Worm (Caenorhabditis elegans) whole organism, L3 larva: ENCODE measurements around the gene tank-1.

Source experiments
- R02D3.7 ChIP-seq: fragments of 150-350 bp; optimal IDR thresholded peaks from 2 replicates; lab custom pipeline; 2014; ENCODE audit warnings: missing biosample characterization, missing genetic modification characterization
- ZK546.5 ChIP-seq: sonication (generic microtip); optimal IDR thresholded peaks from 2 replicates; lab custom pipeline; 2017; ENCODE audit warnings: missing biosample characterization, missing genetic modification characterization
- aly-2 ChIP-seq: fragments of 150-350 bp; optimal IDR thresholded peaks from 2 replicates; lab custom pipeline; 2014; ENCODE audit warnings: missing biosample characterization, missing genetic modification characterization
- ceh-16 ChIP-seq: sonication (generic microtip); optimal IDR thresholded peaks from 2 replicates; lab custom pipeline; 2017; ENCODE audit warnings: missing biosample characterization, missing genetic modification characterization
- ceh-28 ChIP-seq: fragments of 150-350 bp; optimal IDR thresholded peaks from 2 replicates; lab custom pipeline; 2014; ENCODE audit warnings: missing biosample characterization, missing genetic modification reagents, missing genetic modification characterization
- ceh-82 ChIP-seq: fragments of 150-350 bp; optimal IDR thresholded peaks from 2 replicates; lab custom pipeline; 2014; ENCODE audit warnings: missing biosample characterization, missing genetic modification characterization
- ceh-9 ChIP-seq: sonication (generic microtip); optimal IDR thresholded peaks from 2 replicates; lab custom pipeline; 2018; ENCODE audit warnings: missing biosample characterization, missing genetic modification characterization
- daf-12 ChIP-seq: fragments of 150-350 bp; optimal IDR thresholded peaks from 2 replicates; lab custom pipeline; 2014; ENCODE audit warnings: missing biosample characterization, missing genetic modification reagents, missing genetic modification characterization
- egl-27 ChIP-seq: sonication (generic microtip); optimal IDR thresholded peaks from 4 replicates; lab custom pipeline; 2017; ENCODE audit warnings: missing biosample characterization, missing genetic modification reagents, missing genetic modification characterization
- egl-5 ChIP-seq: fragments of 150-350 bp; optimal IDR thresholded peaks from 2 replicates; lab custom pipeline; 2017; ENCODE audit warnings: missing biosample characterization, missing genetic modification reagents, missing genetic modification characterization, inconsistent platforms
- elt-2 ChIP-seq: sonication (generic microtip); optimal IDR thresholded peaks from 2 replicates; lab custom pipeline; 2016; ENCODE audit warnings: missing genetic modification reagents, mild to moderate bottlenecking, missing genetic modification characterization, missing compliant biosample characterization
- elt-3 ChIP-seq, 3 experiments: fragments of 150-350 bp in 1 of 3; sonication (generic microtip) in 2 of 3; optimal IDR thresholded peaks; 2 replicates in 2 of 3; 4 replicates in 1 of 3; lab custom pipeline; 2014 to 2017; ENCODE audit warnings: missing biosample characterization in 3 of 3, missing genetic modification characterization in 3 of 3
- eor-1 ChIP-seq, 2 experiments: fragments of 150-350 bp; optimal IDR thresholded peaks; 2 replicates each; lab custom pipeline; 2014 to 2018; ENCODE audit warnings: missing biosample characterization in 2 of 2, missing genetic modification characterization in 2 of 2
- fkh-2 ChIP-seq: fragments of 150-350 bp; optimal IDR thresholded peaks from 2 replicates; lab custom pipeline; 2014; ENCODE audit warnings: missing biosample characterization, missing genetic modification reagents, missing genetic modification characterization
- fos-1 ChIP-seq: fragments of 150-350 bp; optimal IDR thresholded peaks from 2 replicates; lab custom pipeline; 2014; ENCODE audit warnings: missing biosample characterization, missing genetic modification characterization
- hmg-11 ChIP-seq: sonication (generic microtip); optimal IDR thresholded peaks from 2 replicates; lab custom pipeline; 2016; ENCODE audit warnings: missing genetic modification characterization, missing compliant biosample characterization
- jun-1 ChIP-seq: fragments of 150-350 bp; optimal IDR thresholded peaks from 2 replicates; lab custom pipeline; 2014; ENCODE audit warnings: missing biosample characterization, missing genetic modification reagents, missing genetic modification characterization
- lin-39 ChIP-seq: fragments of 150-350 bp; optimal IDR thresholded peaks from 2 replicates; lab custom pipeline; 2018; ENCODE audit warnings: missing biosample characterization, missing genetic modification reagents, missing genetic modification characterization
- lsy-12 ChIP-seq: sonication (generic microtip); optimal IDR thresholded peaks from 2 replicates; lab custom pipeline; 2016; ENCODE audit warnings: mild to moderate bottlenecking, missing genetic modification characterization, missing compliant biosample characterization
- mdl-1 ChIP-seq: fragments of 150-350 bp; optimal IDR thresholded peaks from 2 replicates; lab custom pipeline; 2014; ENCODE audit warnings: missing biosample characterization, missing genetic modification characterization
- mml-1 ChIP-seq: fragments of 150-350 bp; sonication (generic microtip); optimal IDR thresholded peaks from 3 replicates; lab custom pipeline; 2014; ENCODE audit warnings: missing biosample characterization, missing genetic modification characterization
- nhr-11 ChIP-seq: fragments of 150-350 bp; optimal IDR thresholded peaks from 2 replicates; lab custom pipeline; 2014; ENCODE audit warnings: missing biosample characterization, missing genetic modification characterization
- nhr-23 ChIP-seq: fragments of 150-350 bp; optimal IDR thresholded peaks from 2 replicates; lab custom pipeline; 2014; ENCODE audit warnings: missing biosample characterization, missing genetic modification reagents, missing genetic modification characterization
- nhr-237 ChIP-seq: fragments of 150-350 bp; optimal IDR thresholded peaks from 2 replicates; lab custom pipeline; 2014; ENCODE audit warnings: missing biosample characterization, missing genetic modification characterization
- nhr-25 ChIP-seq: sonication (generic microtip); optimal IDR thresholded peaks from 2 replicates; lab custom pipeline; 2017; ENCODE audit warnings: missing biosample characterization, missing genetic modification characterization
- nhr-28 ChIP-seq: fragments of 150-350 bp; optimal IDR thresholded peaks from 2 replicates; lab custom pipeline; 2014; ENCODE audit warnings: missing biosample characterization, missing genetic modification characterization
- nhr-43 ChIP-seq: sonication (generic microtip); optimal IDR thresholded peaks from 2 replicates; lab custom pipeline; 2016; ENCODE audit warnings: mild to moderate bottlenecking, missing genetic modification characterization, missing compliant biosample characterization; ENCODE audit not compliant: poor library complexity, severe bottlenecking
- nhr-67 ChIP-seq: fragments of 150-350 bp; optimal IDR thresholded peaks from 2 replicates; lab custom pipeline; 2014; ENCODE audit warnings: missing biosample characterization, missing genetic modification characterization
- nhr-76 ChIP-seq: fragments of 150-350 bp; sonication (generic microtip); optimal IDR thresholded peaks from 5 replicates; lab custom pipeline; 2014; ENCODE audit warnings: missing biosample characterization, missing genetic modification characterization
- nhr-77 ChIP-seq: fragments of 150-350 bp; optimal IDR thresholded peaks from 2 replicates; lab custom pipeline; 2014; ENCODE audit warnings: missing biosample characterization, missing genetic modification characterization
- sea-2 ChIP-seq: fragments of 150-350 bp; sonication (generic microtip); optimal IDR thresholded peaks from 4 replicates; lab custom pipeline; 2014; ENCODE audit warnings: missing biosample characterization, missing genetic modification reagents, missing genetic modification characterization
- skn-1 ChIP-seq: fragments of 150-350 bp; optimal IDR thresholded peaks from 2 replicates; lab custom pipeline; 2014; ENCODE audit warnings: missing biosample characterization, missing genetic modification characterization
- unc-39 ChIP-seq: sonication (generic microtip); optimal IDR thresholded peaks from 4 replicates; lab custom pipeline; 2017; ENCODE audit warnings: missing biosample characterization, missing genetic modification characterization
- unc-62 ChIP-seq: fragments of 150-350 bp; sonication (generic microtip); optimal IDR thresholded peaks from 4 replicates; lab custom pipeline; 2014; ENCODE audit warnings: missing biosample characterization, missing genetic modification reagents, missing genetic modification characterization
- zag-1 ChIP-seq: fragments of 150-350 bp; optimal IDR thresholded peaks from 2 replicates; lab custom pipeline; 2014; ENCODE audit warnings: missing biosample characterization, missing genetic modification characterization
- ztf-4 ChIP-seq: fragments of 150-350 bp; optimal IDR thresholded peaks from 2 replicates; lab custom pipeline; 2014; ENCODE audit warnings: missing biosample characterization, missing genetic modification characterization

Gene tank-1

DNA sequence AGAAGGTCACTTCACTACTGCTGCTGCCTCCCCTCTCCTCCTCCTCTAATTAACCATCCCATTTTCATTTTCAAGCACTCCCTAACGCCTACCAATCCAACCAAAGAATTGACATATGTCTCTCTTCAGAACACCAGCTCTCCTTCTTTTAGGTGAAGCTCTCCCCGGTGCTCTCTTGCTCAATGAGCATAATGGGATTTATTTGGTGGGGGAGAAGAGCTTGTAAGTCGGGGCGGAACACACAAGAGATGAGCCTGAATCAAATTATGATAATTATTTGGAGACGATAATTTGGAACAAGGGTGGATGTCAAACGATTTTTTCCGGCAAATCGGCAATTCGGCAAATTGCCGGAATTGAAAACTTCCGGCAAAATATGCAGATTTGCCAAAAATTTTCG lies 32.7 kb downstream of the tank-1 start:
- TF ChIP-seq daf-12 (tag; lab: Kevin White, UChicago) (no peak), nhr-23 (no peak), nhr-67 (tag; lab: Kevin White, UChicago) (no peak), nhr-11 (tag; lab: Kevin White, UChicago) (no peak), sea-2 (GFP tag; lab: Kevin White, UChicago) (no peak), aly-2 (tag; lab: Kevin White, UChicago) (no peak), elt-2 (no peak), ceh-28 (tag; lab: Kevin White, UChicago) (no peak), nhr-237 (tag; lab: Kevin White, UChicago) (no peak), ceh-9 (tag; lab: Kevin White, UChicago) (no peak), skn-1 (no peak), jun-1 (tag; lab: Kevin White, UChicago) (no peak), lin-39 (tag; lab: Kevin White, UChicago) (no peak), ceh-16 (no peak), nhr-77 (tag; lab: Kevin White, UChicago) (no peak)

- TF ChIP-seq ztf-4 (tag; lab: Kevin White, UChicago) = no peak
- TF ChIP-seq fkh-2 = no peak
- TF ChIP-seq hmg-11 (tag; lab: Kevin White, UChicago) = no peak
- no peak for TF ChIP-seq mml-1
- TF ChIP-seq R02D3.7 (tag; lab: Kevin White, UChicago) = no peak
- TF ChIP-seq, all 47 proteins: peak for 0
These were observed 41.3 kb downstream of the tank-1 start for ce11 chrV:1244021-1244708.

- TF ChIP-seq nhr-43 (tag; lab: Kevin White, UChicago) (no peak), elt-2 (no peak), lin-39 (tag; lab: Kevin White, UChicago) (no peak), elt-3 (tag; optimal IDR thresholded peaks at IDR 0.05; lab: Kevin White, UChicago) (no peak), nhr-76 (tag; lab: Kevin White, UChicago) (no peak), mdl-1 (tag; lab: Kevin White, UChicago) (no peak), hmg-11 (tag; lab: Kevin White, UChicago) (no peak), lsy-12 (tag; lab: Kevin White, UChicago) (no peak), ceh-82 (tag; lab: Kevin White, UChicago) (no peak), fos-1 (tag; lab: Kevin White, UChicago) (no peak), ceh-9 (tag; lab: Kevin White, UChicago) (no peak), nhr-28 (tag; lab: Kevin White, UChicago) (no peak), unc-62 (GFP tag; lab: Kevin White, UChicago) (no peak), ZK546.5 (tag; lab: Kevin White, UChicago) (no peak), ztf-4 (tag; lab: Kevin White, UChicago) (no peak), nhr-11 (tag; lab: Kevin White, UChicago) (no peak), fkh-2 (no peak), nhr-237 (tag; lab: Kevin White, UChicago) (no peak), ceh-28 (tag; lab: Kevin White, UChicago) (no peak)
These were observed 42.5 kb downstream of the tank-1 start for ce11 chrV:1243011-1243410.

- TF ChIP-seq unc-39 (tag; lab: Kevin White, UChicago) (no peak), elt-2 (no peak), egl-27 (tag; lab: Kevin White, UChicago) (no peak), egl-5 (tag; lab: Kevin White, UChicago) (no peak), sea-2 (GFP tag; lab: Kevin White, UChicago) (no peak), ztf-4 (tag; lab: Kevin White, UChicago) (no peak), nhr-25 (no peak), nhr-67 (tag; lab: Kevin White, UChicago) (no peak), nhr-43 (tag; lab: Kevin White, UChicago) (no peak), unc-62 (GFP tag; lab: Kevin White, UChicago) (no peak), zag-1 (tag; lab: Kevin White, UChicago) (no peak), nhr-11 (tag; lab: Kevin White, UChicago) (no peak), nhr-237 (tag; lab: Kevin White, UChicago) (no peak), ceh-82 (tag; lab: Kevin White, UChicago) (no peak), lsy-12 (tag; lab: Kevin White, UChicago) (no peak), eor-1 (tag; optimal IDR thresholded peaks at IDR 0.05; lab: Kevin White, UChicago) (no peak)
These were observed 43.1 kb downstream of the tank-1 start for ce11 chrV:1242432-1242831.
